Fruit fly (Drosophila melanogaster): ENCODE measurements around the gene CG42465.

dm6 chr2L:3697772-3698171 lies 2.2 kb upstream of the CG42465 start, which contains the start of gene CG3604:
- TF ChIP-seq CG12605 (GFP tag; IDR thresholded peaks at IDR 0.05): no peak
- TF ChIP-seq CG8301 (tag; optimal IDR thresholded peaks at IDR 0.05): no peak
- TF ChIP-seq Pif1A (GFP tag; optimal IDR thresholded peaks at IDR 0.05): no peak
- no peak for TF ChIP-seq rn (GFP tag; IDR thresholded peaks at IDR 0.05)

All from whole organism, pupa.